Worm (Caenorhabditis elegans) whole organism, L2 larva: ENCODE results near the gene rps-16.
"Not testable (repeated sequence)": the region's sequence is repeated elsewhere in the genome, so short reads cannot be mapped to it uniquely, and the experiment has no call there.

Experiments used
- C34F6.9 ChIP-seq: fragments of 150-350 bp; optimal IDR thresholded peaks from 2 replicates; lab custom pipeline; 2014; ENCODE audit warnings: missing biosample characterization, missing genetic modification characterization
- R02D3.7 ChIP-seq: fragments of 150-350 bp; optimal IDR thresholded peaks from 2 replicates; lab custom pipeline; 2014; ENCODE audit warnings: missing biosample characterization, missing genetic modification characterization
- aly-2 ChIP-seq: fragments of 150-350 bp; optimal IDR thresholded peaks from 2 replicates; lab custom pipeline; 2014; ENCODE audit warnings: missing biosample characterization, missing genetic modification characterization
- blmp-1 ChIP-seq: sonication (generic microtip); optimal IDR thresholded peaks from 2 replicates; lab custom pipeline; 2017; ENCODE audit warnings: missing genetic modification characterization, mild to moderate bottlenecking, missing compliant biosample characterization, antibody characterized with exemption, moderate library complexity; ENCODE audit not compliant: insufficient read depth
- ceh-16 ChIP-seq: fragments of 150-350 bp; optimal IDR thresholded peaks from 2 replicates; lab custom pipeline; 2014; ENCODE audit warnings: missing biosample characterization, missing genetic modification characterization
- ceh-82 ChIP-seq: fragments of 150-350 bp; optimal IDR thresholded peaks from 2 replicates; lab custom pipeline; 2014; ENCODE audit warnings: missing biosample characterization, missing genetic modification characterization
- crh-2 ChIP-seq: sonication (generic microtip); optimal IDR thresholded peaks from 2 replicates; lab custom pipeline; 2017; ENCODE audit warnings: missing biosample characterization, missing genetic modification characterization
- dmd-4 ChIP-seq: sonication (generic microtip); optimal IDR thresholded peaks from 2 replicates; lab custom pipeline; 2017; ENCODE audit warnings: missing biosample characterization, missing genetic modification characterization
- egl-27 ChIP-seq: sonication (generic microtip); optimal IDR thresholded peaks from 3 replicates; lab custom pipeline; 2017; ENCODE audit warnings: missing biosample characterization, missing genetic modification reagents, missing genetic modification characterization
- fos-1 ChIP-seq: fragments of 150-350 bp; optimal IDR thresholded peaks from 2 replicates; lab custom pipeline; 2014; ENCODE audit warnings: missing biosample characterization, missing genetic modification characterization
- gmeb-1 ChIP-seq: fragments of 150-350 bp; optimal IDR thresholded peaks from 2 replicates; lab custom pipeline; 2014; ENCODE audit warnings: missing biosample characterization, missing genetic modification characterization
- lin-11 ChIP-seq: fragments of 150-350 bp; sonication (generic microtip); optimal IDR thresholded peaks from 2 replicates; lab custom pipeline; 2014; ENCODE audit warnings: missing biosample characterization, missing genetic modification characterization, inconsistent platforms, mixed read lengths
- lsy-2 ChIP-seq, 2 experiments: fragments of 150-350 bp in 1 of 2; sonication (generic microtip) in 1 of 2; optimal IDR thresholded peaks; 2 replicates each; lab custom pipeline; 2014 to 2017; ENCODE audit warnings: missing biosample characterization in 2 of 2, missing genetic modification characterization in 2 of 2
- mbf-1 ChIP-seq: sonication (generic microtip); optimal IDR thresholded peaks from 2 replicates; lab custom pipeline; 2017; ENCODE audit warnings: missing biosample characterization, missing genetic modification characterization
- mdl-1 ChIP-seq, 2 experiments: fragments of 150-350 bp in 1 of 2; sonication (generic microtip) in 1 of 2; optimal IDR thresholded peaks; 2 replicates each; lab custom pipeline; 2017; ENCODE audit warnings: missing biosample characterization in 2 of 2, missing genetic modification characterization in 2 of 2
- nhr-10 ChIP-seq: sonication (generic microtip); optimal IDR thresholded peaks from 2 replicates; lab custom pipeline; 2017; ENCODE audit warnings: missing biosample characterization, missing genetic modification characterization
- nhr-11 ChIP-seq: fragments of 150-350 bp; optimal IDR thresholded peaks from 2 replicates; lab custom pipeline; 2014; ENCODE audit warnings: missing biosample characterization, missing genetic modification characterization
- nhr-12 ChIP-seq: fragments of 150-350 bp; optimal IDR thresholded peaks from 2 replicates; lab custom pipeline; 2014; ENCODE audit warnings: missing biosample characterization, missing genetic modification characterization
- nhr-129 ChIP-seq: fragments of 150-350 bp; optimal IDR thresholded peaks from 2 replicates; lab custom pipeline; 2014; ENCODE audit warnings: missing biosample characterization, missing genetic modification characterization
- nhr-21 ChIP-seq: fragments of 150-350 bp; optimal IDR thresholded peaks from 2 replicates; lab custom pipeline; 2014; ENCODE audit warnings: missing biosample characterization, missing genetic modification characterization
- nhr-237 ChIP-seq: fragments of 150-350 bp; optimal IDR thresholded peaks from 2 replicates; lab custom pipeline; 2014; ENCODE audit warnings: missing biosample characterization, missing genetic modification characterization
- nhr-6 ChIP-seq: fragments of 150-350 bp; optimal IDR thresholded peaks from 2 replicates; lab custom pipeline; 2014; ENCODE audit warnings: missing biosample characterization, missing genetic modification characterization
- nhr-77 ChIP-seq: fragments of 150-350 bp; optimal IDR thresholded peaks from 2 replicates; lab custom pipeline; 2014; ENCODE audit warnings: missing biosample characterization, missing genetic modification characterization
- peb-1 ChIP-seq: fragments of 150-350 bp; optimal IDR thresholded peaks from 2 replicates; lab custom pipeline; 2014; ENCODE audit warnings: missing biosample characterization, missing genetic modification characterization
- sem-4 ChIP-seq: fragments of 150-350 bp; optimal IDR thresholded peaks from 2 replicates; lab custom pipeline; 2014; ENCODE audit warnings: missing biosample characterization, missing genetic modification reagents, missing genetic modification characterization
- skn-1 ChIP-seq: sonication (generic microtip); optimal IDR thresholded peaks from 2 replicates; lab custom pipeline; 2017; ENCODE audit warnings: missing biosample characterization, missing genetic modification characterization
- sma-3 ChIP-seq: sonication (generic microtip); optimal IDR thresholded peaks from 2 replicates; lab custom pipeline; 2016; ENCODE audit warnings: missing genetic modification reagents, missing genetic modification characterization, missing compliant biosample characterization
- sma-9 ChIP-seq, 2 experiments: fragments of 150-350 bp in 1 of 2; sonication (generic microtip) in 1 of 2; optimal IDR thresholded peaks; 2 replicates each; lab custom pipeline; 2014 to 2016; ENCODE audit warnings: missing genetic modification characterization in 2 of 2, mild to moderate bottlenecking in 1 of 2, missing biosample characterization in 1 of 2, missing compliant biosample characterization in 1 of 2, missing genetic modification reagents in 1 of 2, moderate library complexity in 1 of 2
- snpc-4 ChIP-seq: fragments of 150-350 bp; optimal IDR thresholded peaks from 2 replicates; lab custom pipeline; 2014; ENCODE audit warnings: missing biosample characterization, missing genetic modification characterization
- unc-39 ChIP-seq: fragments of 150-350 bp; optimal IDR thresholded peaks from 2 replicates; lab custom pipeline; 2014; ENCODE audit warnings: missing biosample characterization, missing genetic modification characterization
- ztf-4 ChIP-seq: fragments of 150-350 bp; optimal IDR thresholded peaks from 2 replicates; lab custom pipeline; 2014; ENCODE audit warnings: missing biosample characterization, missing genetic modification characterization

Gene rps-16

DNA sequence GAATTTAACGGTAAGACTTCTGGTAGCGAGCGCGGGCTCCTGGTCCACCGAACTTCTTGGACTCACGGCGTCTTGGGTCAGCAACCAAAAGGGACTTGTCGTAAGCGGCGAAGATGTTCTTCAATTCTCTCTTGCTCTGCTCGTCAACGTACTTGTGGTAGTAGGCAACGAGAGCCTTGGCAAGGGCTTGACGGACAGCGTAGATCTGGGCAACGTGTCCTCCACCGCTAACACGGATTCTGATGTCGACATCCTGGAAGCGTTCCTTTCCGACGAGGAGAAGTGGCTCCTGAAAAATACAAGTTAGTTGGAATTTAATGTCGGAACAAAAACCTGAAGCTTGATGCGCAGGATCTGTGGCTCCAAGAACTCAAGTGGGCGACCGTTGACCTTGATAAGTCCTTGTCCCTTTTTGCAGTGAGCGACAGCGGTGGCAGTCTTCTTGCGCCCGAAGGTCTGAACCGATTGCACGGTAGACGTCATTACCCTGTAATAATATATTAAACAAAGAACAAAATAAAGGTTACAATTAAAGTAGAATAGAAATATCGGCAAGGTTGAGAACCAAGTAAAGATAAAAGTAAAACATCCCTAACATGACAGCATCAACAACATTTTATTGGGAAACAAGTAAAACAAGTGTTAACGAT is at the start of gene rps-16:
Gene rps-16 (minus strand): TSS at position 487 of the 650 bp plus-strand sequence.
- TF ChIP-seq nhr-21 (tag; lab: Kevin White, UChicago) = no peak
- no peak for TF ChIP-seq peb-1 (tag; lab: Kevin White, UChicago)
- no peak for TF ChIP-seq mdl-1 (tag; optimal IDR thresholded peaks at IDR 0.05; lab: Kevin White, UChicago)
- no peak for TF ChIP-seq nhr-12 (tag; lab: Kevin White, UChicago)
- no peak for TF ChIP-seq nhr-77 (tag; lab: Kevin White, UChicago)
- TF ChIP-seq dmd-4 = no peak
- TF ChIP-seq snpc-4 (tag; lab: Kevin White, UChicago) = no peak
- no peak for TF ChIP-seq sma-3 (GFP tag; lab: Kevin White, UChicago)
- TF ChIP-seq unc-39 = no peak
- no peak for TF ChIP-seq blmp-1 (tag; lab: Kevin White, UChicago)
- TF ChIP-seq mbf-1 (tag; lab: Kevin White, UChicago) = no peak
- TF ChIP-seq C34F6.9 (tag; lab: Kevin White, UChicago) = no peak
- TF ChIP-seq R02D3.7 (tag; lab: Kevin White, UChicago) = no peak
- TF ChIP-seq ceh-82 (tag; lab: Kevin White, UChicago) = no peak
- TF ChIP-seq egl-27 = no peak
- no peak for TF ChIP-seq nhr-10
- TF ChIP-seq ztf-4 (tag; lab: Kevin White, UChicago) = no peak
- TF ChIP-seq nhr-129 = no peak
- TF ChIP-seq aly-2 (tag; lab: Kevin White, UChicago) = no peak
- no peak for TF ChIP-seq gmeb-1 (tag; lab: Kevin White, UChicago)
- TF ChIP-seq, all 48 proteins: peak for 0

- TF ChIP-seq nhr-6 (tag; lab: Kevin White, UChicago) (no peak), C34F6.9 (tag; lab: Kevin White, UChicago) (peak; percentile 28), R02D3.7 (tag; lab: Kevin White, UChicago) (no peak), nhr-11 (tag; lab: Kevin White, UChicago) (no peak), sem-4 (tag; lab: Kevin White, UChicago) (no peak), fos-1 (tag; lab: Kevin White, UChicago) (peak; percentile 18)
- TF ChIP-seq, all 48 proteins: peak for 2
Measured at ce11 chrV:15048107-15048506, 47.8 kb upstream of the rps-16 start, which contains the start of gene sdc-3. sdc-3 (minus strand) TSS chrV:15048207.

DNA sequence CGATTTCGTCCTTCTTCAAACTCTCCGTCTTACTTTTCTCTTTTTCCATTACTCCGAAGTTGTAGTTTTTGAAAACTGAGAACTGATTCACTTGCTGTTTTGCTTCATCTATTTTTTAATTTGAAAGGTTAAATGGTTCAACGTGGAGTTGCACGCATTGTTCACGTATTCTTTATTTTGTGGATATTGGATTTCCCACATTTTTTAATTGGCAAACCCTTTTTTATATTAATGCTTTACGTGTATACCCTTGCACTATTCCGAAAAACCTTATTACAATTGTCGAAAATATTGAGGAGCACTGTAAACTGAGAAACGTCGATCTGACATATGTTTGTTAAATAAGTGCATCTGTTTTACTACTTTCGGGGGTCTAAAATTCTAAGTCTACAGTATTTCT is 36.4 kb upstream of the rps-16 start, which contains the start of gene melo-3:
Gene melo-3 (minus strand): TSS at position 101 of the 400 bp plus-strand sequence.
- TF ChIP-seq crh-2, ztf-4, C34F6.9 (tag; lab: Kevin White, UChicago): not testable (repeated sequence)

DNA sequence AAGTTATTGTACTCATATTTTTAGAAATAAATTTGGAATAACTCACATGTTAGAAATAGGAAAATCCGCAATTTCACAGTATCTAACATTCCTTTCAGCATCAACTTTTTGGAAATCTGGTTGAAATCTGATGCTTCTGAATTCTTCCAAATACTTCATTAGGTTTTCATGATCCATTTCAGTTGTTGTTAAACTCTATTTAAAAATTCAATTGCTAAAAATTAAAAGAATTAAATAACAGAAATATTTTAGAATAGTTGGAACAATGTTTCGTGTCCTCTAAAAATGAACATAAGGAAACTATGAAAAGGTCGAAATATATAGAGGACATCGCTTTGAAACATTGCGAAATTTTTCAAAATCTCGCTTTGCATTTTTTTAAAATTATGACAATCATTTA is 31.0 kb upstream of the rps-16 start, which contains the start of gene cng-1:
Gene cng-1 (minus strand): TSS at position 101 of the 400 bp plus-strand sequence.
- not testable (repeated sequence) for TF ChIP-seq sma-9 (GFP tag; optimal IDR thresholded peaks at IDR 0.05; lab: Kevin White, UChicago); sma-9 (tag; optimal IDR thresholded peaks at IDR 0.05; lab: Kevin White, UChicago); egl-27; lsy-2 (tag; optimal IDR thresholded peaks at IDR 0.05; lab: Kevin White, UChicago)

ce11 chrV:15028896-15029519 is 28.7 kb upstream of the rps-16 start, which contains the start of gene F14H8.8:
F14H8.8 (plus strand) TSS chrV:15029469.
- TF ChIP-seq nhr-237 (no peak), gmeb-1 (tag; lab: Kevin White, UChicago) (peak; percentile 10), nhr-12 (tag; lab: Kevin White, UChicago) (no peak), nhr-21 (tag; lab: Kevin White, UChicago) (peak; percentile 18), lin-11 (tag; lab: Kevin White, UChicago) (no peak), sma-3 (GFP tag; lab: Kevin White, UChicago) (peak; percentile 64), skn-1 (tag; lab: Kevin White, UChicago) (no peak), ceh-16 (tag; lab: Kevin White, UChicago) (peak; percentile 9), snpc-4 (tag; lab: Kevin White, UChicago) (peak; percentile 94), fos-1 (tag; lab: Kevin White, UChicago) (peak; percentile 11)
